Fruit fly (Drosophila melanogaster) whole organism: ENCODE results near the gene fon.

Experiments used
- CG8478 ChIP-seq: fragments of >200 bp; optimal IDR thresholded peaks from 2 replicates; lab custom pipeline; 2018; ENCODE audit warnings: inconsistent platforms
- EcR ChIP-seq, 2 experiments: fragments of >200 bp; optimal IDR thresholded peaks; 2 replicates each; lab custom pipeline; 2017; ENCODE audit warnings: missing biosample characterization in 2 of 2, missing genetic modification characterization in 2 of 2, missing genetic modification reagents in 2 of 2
- pan ChIP-seq: fragments of >200 bp; optimal IDR thresholded peaks from 2 replicates; lab custom pipeline; 2017
- psq ChIP-seq: fragments of >200 bp; optimal IDR thresholded peaks from 2 replicates; lab custom pipeline; 2017
- usp ChIP-seq: fragments of >200 bp; optimal IDR thresholded peaks from 2 replicates; lab custom pipeline; 2017; ENCODE audit warnings: missing biosample characterization, missing genetic modification characterization, mixed read lengths

dm6 chr2L:19358017-19358471, 28.0 kb downstream of the fon start:
- TF ChIP-seq pan (lab: Kevin White, UChicago) (no peak), CG8478 (lab: Kevin White, UChicago) (no peak), usp (GFP tag; lab: Kevin White, UChicago) (no peak), psq (no peak), EcR (GFP tag; optimal IDR thresholded peaks at IDR 0.05; lab: Kevin White, UChicago) (no peak)
